Fruit fly (Drosophila melanogaster) whole organism, adult: ENCODE measurements around the gene CG13060.

Experiments
- CG7101 ChIP-seq: fragments of 200-800 bp; sonication (Bioruptor generic); optimal IDR thresholded peaks from 2 replicates; lab custom pipeline; 2018; ENCODE audit warnings: missing biosample characterization, mild to moderate bottlenecking, missing genetic modification characterization, moderate library complexity
- toe ChIP-seq: fragments of 200-800 bp; sonication (Bioruptor generic); optimal IDR thresholded peaks from 2 replicates; lab custom pipeline; 2016; ENCODE audit warnings: missing biosample characterization, missing genetic modification characterization

DNA sequence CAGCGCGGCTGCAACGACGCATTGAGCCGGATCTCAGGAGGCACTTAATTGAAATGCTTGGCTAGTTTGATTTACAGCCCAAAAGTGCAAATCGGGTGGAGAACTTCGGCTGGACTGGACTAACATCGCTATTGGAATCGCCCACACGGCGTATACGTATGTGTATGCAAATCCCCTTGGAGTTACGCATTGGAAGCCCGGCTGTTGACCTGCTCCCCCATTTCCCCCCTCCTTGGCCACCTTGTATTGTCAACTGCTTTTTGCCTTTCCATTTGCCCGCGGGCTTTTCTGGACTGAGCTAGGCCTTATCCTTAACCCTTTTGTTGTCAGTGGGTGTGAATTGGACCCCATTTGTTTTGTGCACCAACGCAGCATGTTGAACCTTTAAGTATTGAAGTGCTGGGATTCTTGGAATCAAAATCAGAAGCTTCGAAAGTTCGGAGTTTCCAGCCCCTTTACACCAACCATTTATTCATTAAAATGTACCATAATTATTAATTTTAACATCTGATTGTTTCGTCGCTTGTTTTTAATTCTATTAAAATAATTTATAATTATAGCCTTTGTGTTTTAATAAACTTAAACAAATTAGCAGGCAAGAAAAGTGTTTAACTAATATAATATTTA is 44.2 kb upstream of the CG13060 start:
- no peak for TF ChIP-seq CG7101 (tag; lab: Kevin White, UChicago)
- no peak for TF ChIP-seq toe
